Fruit fly (Drosophila melanogaster) S2 (cell line): ENCODE data around the gene nxf4.

ENCODE experiments used
- CG8478 ChIP-seq: fragments of >200 bp; optimal IDR thresholded peaks from 2 replicates; lab custom pipeline; 2018
- CTCF ChIP-seq, 2 experiments: fragments of >200 bp; optimal IDR thresholded peaks; 2 replicates each; lab custom pipeline; 2018

The nxf4 gene

dm6 chr3R:7346445-7346844 lies at the start of gene nxf4:
Gene nxf4 (plus strand): TSS chr3R:7346730.
- TF ChIP-seq CTCF (optimal IDR thresholded peaks at IDR 0.05; lab: Kevin White, UChicago), result peak; percentile 95 to 97
- TF ChIP-seq CG8478 (lab: Kevin White, UChicago), result no peak

DNA sequence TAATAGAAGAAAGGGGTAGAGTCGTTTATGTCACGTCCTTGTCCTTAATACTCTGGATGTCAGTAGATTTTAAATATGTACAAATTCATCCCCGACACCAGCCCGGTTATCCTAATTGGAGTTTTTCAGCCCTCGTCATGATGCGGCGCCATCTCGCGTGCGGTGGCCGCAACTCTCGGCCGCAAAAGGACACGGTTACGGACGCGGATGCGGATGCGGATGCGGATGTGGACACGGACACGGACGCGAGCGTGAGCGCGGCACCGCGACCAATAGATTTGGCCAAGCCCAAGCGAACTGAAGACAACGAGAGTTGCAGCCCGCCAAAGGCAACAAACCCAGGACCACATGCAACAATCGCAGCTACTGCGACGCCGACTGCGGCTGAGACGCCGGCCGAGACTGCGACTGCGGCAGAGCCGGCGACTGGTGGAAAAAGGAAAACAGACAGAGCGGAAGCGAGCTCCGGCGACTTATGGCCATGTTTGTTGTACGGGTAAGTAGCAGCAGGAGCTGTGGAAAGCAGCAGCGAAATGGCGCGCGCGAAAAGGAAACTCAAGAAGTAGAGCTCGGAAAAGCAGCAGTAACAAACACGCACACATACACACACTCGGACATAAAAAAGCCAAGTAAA lies 42.0 kb upstream of the nxf4 start, which contains the start of gene CG42544:
Gene CG42544, plus strand, starts transcription at position 138 of the 634 bp plus-strand sequence.
- TF ChIP-seq CG8478 (lab: Kevin White, UChicago), result no peak
- peak; percentile 76 to 78 for TF ChIP-seq CTCF (optimal IDR thresholded peaks at IDR 0.05; lab: Kevin White, UChicago)

- TF ChIP-seq CTCF (optimal IDR thresholded peaks at IDR 0.05; lab: Kevin White, UChicago) (no peak), CG8478 (lab: Kevin White, UChicago) (no peak)
These were observed 39.9 kb upstream of the nxf4 start for dm6 chr3R:7306539-7307192.

DNA sequence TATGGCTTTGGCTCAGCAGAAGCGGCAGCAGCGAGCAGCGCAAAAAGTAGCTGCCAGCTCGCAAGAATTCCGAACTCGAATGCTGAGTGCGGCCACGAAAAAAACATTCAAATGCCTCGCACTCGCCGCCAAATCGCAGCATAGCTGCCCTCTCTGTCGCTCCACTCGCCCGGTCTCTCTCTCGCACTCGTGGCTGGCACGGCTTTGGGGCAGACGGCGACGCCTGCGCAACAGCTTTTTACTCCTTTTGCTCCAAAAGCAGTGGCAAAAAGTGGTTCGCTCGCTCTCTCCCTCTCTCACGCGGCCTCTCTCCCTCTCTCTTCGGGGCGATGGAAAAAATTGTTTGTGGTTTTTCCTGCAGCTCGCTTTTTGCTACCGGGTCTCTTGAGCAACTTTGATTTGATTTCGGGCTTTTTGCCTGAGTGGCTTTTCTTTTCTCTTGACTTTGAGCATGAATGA lies 36.9 kb upstream of the nxf4 start, which contains the start of gene rn:
Gene rn, minus strand, starts transcription at position 51 of the 459 bp plus-strand sequence.
- TF ChIP-seq CG8478 (lab: Kevin White, UChicago) (no peak), CTCF (optimal IDR thresholded peaks at IDR 0.05; lab: Kevin White, UChicago) (no peak)

DNA sequence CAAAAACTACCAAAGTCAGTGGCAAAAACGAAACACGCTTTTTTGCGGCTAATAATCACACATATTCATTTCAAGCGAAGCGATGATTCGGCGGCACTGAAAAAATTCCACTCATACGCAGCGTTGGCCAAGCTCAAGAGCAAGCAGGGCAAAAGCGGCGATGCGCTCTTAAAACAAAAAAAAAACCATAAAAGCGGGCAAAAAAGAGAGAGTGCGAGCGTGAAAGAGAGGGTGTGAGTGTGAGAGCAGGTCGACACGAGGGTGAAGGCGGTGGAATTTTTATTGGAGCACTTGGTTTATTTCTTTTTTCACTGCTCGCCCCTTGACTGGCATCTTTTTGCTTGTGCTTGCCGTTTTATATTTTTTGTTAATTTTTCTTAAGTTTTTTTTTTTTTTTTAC lies 36.0 kb upstream of the nxf4 start:
- TF ChIP-seq CTCF (optimal IDR thresholded peaks at IDR 0.05; lab: Kevin White, UChicago), result no peak
- no peak for TF ChIP-seq CG8478 (lab: Kevin White, UChicago)

DNA sequence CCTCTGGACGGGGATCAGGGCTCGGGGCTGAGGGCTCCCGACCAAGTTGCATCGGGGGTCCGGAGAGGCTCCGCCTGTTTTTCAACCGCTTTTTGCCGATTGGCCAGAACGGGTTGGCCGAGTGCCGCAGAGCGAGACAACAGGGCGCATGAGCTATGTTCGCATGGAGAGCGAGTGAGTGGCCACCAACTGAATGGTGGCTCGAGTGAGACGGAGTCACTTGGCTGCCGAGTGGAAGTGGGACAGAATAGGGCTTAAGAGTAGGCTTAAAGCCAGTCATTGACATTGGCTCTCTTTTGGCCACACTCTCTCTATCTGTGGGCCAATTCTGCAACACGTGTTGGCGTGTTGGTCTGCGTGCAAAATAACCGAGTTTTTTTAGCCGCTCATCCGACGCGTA lies 33.5 kb upstream of the nxf4 start:
- TF ChIP-seq CG8478 (lab: Kevin White, UChicago) (no peak), CTCF (optimal IDR thresholded peaks at IDR 0.05; lab: Kevin White, UChicago) (no peak)

dm6 chr3R:7317107-7317506 lies 29.4 kb upstream of the nxf4 start, which contains the start of gene CG10029:
Gene CG10029 (minus strand): TSS chr3R:7317207.
- TF ChIP-seq CTCF (optimal IDR thresholded peaks at IDR 0.05; lab: Kevin White, UChicago) (no peak), CG8478 (lab: Kevin White, UChicago) (no peak)

- TF ChIP-seq CG8478 (lab: Kevin White, UChicago) (no peak), CTCF (optimal IDR thresholded peaks at IDR 0.05; lab: Kevin White, UChicago) (no peak)
These were observed 24.0 kb upstream of the nxf4 start for dm6 chr3R:7322549-7322948.

- no peak for TF ChIP-seq CG8478 (lab: Kevin White, UChicago)
- TF ChIP-seq CTCF (optimal IDR thresholded peaks at IDR 0.05; lab: Kevin White, UChicago), result no peak
These were observed 20.3 kb upstream of the nxf4 start for dm6 chr3R:7326200-7326599.

dm6 chr3R:7330695-7331094 lies 15.8 kb upstream of the nxf4 start:
- TF ChIP-seq CTCF (optimal IDR thresholded peaks at IDR 0.05; lab: Kevin White, UChicago) (no peak), CG8478 (lab: Kevin White, UChicago) (no peak)

DNA sequence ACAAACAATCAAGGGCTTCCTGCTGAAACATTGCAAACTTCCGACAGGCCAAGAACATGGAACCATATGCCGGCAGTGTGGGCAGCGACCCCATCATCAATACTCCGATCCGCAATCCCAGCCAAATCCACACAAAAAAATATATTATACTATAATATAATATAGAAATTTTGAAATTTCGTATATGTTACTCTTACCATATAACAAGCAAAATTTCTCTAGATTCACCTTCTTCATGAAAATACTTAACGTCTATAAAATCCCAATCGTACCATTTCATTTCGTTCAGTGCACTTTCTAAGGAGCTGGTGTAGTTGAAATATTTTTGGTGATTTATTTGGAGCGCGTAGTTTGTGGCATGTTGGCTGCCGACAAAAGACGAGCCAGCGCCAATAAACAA lies 11.9 kb upstream of the nxf4 start:
- no peak for TF ChIP-seq CG8478 (lab: Kevin White, UChicago)
- no peak for TF ChIP-seq CTCF (optimal IDR thresholded peaks at IDR 0.05; lab: Kevin White, UChicago)

DNA sequence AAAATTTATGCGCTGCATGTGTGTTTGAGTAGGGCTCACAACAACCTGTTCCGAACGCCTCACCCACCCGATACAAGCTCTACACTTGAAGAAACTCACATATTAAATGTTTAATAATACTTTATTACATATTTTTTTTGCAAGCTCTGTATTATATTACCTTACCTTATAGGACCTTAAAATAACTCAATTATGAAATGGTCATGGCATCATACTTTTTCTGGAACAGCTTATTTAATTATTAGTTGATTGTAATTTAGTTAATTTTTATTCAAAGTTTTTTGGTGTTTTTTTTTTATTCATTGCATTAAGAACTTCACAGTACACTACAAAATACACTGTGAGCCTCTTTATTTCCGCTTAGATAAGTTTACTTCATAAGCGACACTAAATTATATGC lies 10.1 kb upstream of the nxf4 start:
- TF ChIP-seq CG8478 (lab: Kevin White, UChicago), result no peak
- TF ChIP-seq CTCF (optimal IDR thresholded peaks at IDR 0.05; lab: Kevin White, UChicago), result no peak

- no peak for TF ChIP-seq CTCF (optimal IDR thresholded peaks at IDR 0.05; lab: Kevin White, UChicago)
- no peak for TF ChIP-seq CG8478 (lab: Kevin White, UChicago)
These were observed 1.8 kb upstream of the nxf4 start, which contains the start of gene CG31496 for dm6 chr3R:7344769-7345168. Gene CG31496 (plus strand): TSS chr3R:7345069.

- TF ChIP-seq CTCF (optimal IDR thresholded peaks at IDR 0.05; lab: Kevin White, UChicago) (no peak), CG8478 (lab: Kevin White, UChicago) (no peak)
These were observed 2.9 kb downstream of the nxf4 start, which contains the start of gene CG43290 for dm6 chr3R:7349452-7349851. Gene CG43290 (minus strand): TSS chr3R:7349552.

- no peak for TF ChIP-seq CG8478 (lab: Kevin White, UChicago)
- no peak for TF ChIP-seq CTCF (optimal IDR thresholded peaks at IDR 0.05; lab: Kevin White, UChicago)
These were observed 15.5 kb downstream of the nxf4 start, which contains the start of gene CG17944 for dm6 chr3R:7362023-7362422. Gene CG17944 (minus strand): TSS chr3R:7362123.
